Fruit fly (Drosophila melanogaster) whole organism, adult: Measurements from ENCODE around the gene Sirt6.

Experiments
- kay ChIP-seq: fragments of 200-800 bp; sonication (Bioruptor generic); peaks from one replicate; lab custom pipeline; 2016; ENCODE audit warnings: missing biosample characterization, missing genetic modification characterization, borderline replicate concordance
- tj ChIP-seq: fragments of 200-800 bp; sonication (Bioruptor generic); optimal IDR thresholded peaks from 3 replicates; lab custom pipeline; 2017; ENCODE audit warnings: missing biosample characterization, mild to moderate bottlenecking, missing genetic modification characterization, moderate library complexity

DNA sequence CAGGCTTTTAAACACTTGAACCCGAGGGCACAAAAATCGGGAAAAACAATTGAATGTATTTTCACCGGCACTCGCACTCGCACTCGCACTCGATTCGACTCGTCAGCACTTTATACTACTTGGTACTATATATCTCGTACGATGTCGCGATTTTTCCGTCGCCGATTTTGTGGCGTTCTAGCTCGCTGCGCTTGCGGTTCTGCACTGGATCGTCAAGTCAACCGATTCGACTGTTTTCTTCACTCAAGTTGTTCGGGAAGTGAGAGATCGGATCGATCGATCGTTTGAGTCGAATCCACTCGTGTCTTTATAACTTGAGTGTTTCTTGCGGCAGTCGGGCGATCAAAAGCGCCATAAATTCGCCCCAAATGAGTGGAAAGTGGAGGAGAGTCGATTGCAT, 48.9 kb downstream of the Sirt6 start, which contains the start of gene Timp:
- TF ChIP-seq kay (GFP tag; lab: Kevin White, UChicago) (no peak), tj (peak; percentile 97)
